Worm (Caenorhabditis elegans): ENCODE data around the gene smcl-1.

smcl-1 gene

DNA sequence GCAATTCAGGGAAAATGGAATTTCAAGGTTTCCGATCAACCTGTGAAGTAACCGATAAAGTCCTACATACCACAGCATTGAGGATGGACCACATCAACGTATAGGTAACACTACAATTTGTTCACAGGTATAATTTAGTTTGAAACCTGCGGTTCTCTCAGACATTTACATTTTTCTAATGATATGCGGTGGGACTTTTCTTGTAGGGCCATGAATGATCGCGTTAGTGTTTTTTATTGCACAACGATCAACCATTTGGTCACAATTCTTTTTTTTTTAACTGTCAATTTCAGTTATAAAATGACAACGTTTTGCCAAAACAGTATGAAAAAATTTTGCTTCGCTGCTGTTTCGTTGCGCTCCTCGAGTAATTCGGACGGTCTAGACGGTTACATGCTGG, 3.4 kb downstream of the smcl-1 start, which contains the start of gene C44C10.12:
Gene C44C10.12, plus strand, starts transcription at position 301 of the 400 bp plus-strand sequence.
- no peak for TF ChIP-seq T22C8.4 (GFP tag; IDR thresholded peaks at IDR 0.05)
- no peak for TF ChIP-seq cog-1 (tag; optimal IDR thresholded peaks at IDR 0.05)
- no peak for TF ChIP-seq ztf-23 (GFP tag; IDR thresholded peaks at IDR 0.05)
- no peak for TF ChIP-seq tab-1 (GFP tag; IDR thresholded peaks at IDR 0.05)
- TF ChIP-seq ref-1 (GFP tag; conservative IDR thresholded peaks at IDR 0.05): no peak

DNA sequence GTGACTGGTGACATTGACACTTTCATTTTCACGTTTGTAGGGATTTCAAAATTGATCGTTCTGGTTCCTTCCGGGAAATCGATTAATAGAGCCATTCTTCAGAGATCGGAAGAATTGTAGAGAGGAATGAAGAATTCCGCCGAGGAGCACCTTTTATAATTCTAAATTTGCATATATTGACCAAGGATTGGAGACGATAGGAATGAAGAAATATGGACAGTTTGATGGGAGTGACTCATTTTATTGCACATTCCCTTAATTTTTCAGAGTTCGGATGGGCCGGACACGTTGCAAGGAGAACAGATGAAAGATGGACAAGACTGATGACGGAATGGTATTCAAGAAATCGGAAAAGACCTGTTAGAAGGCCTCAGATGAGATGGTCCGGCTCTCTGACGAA, 7.0 kb downstream of the smcl-1 start, which contains the start of gene C44C10.15:
Gene C44C10.15, minus strand, starts transcription at position 101 of the 400 bp plus-strand sequence.
- TF ChIP-seq ztf-23 (GFP tag; IDR thresholded peaks at IDR 0.05) (no peak), ztf-29 (GFP tag; IDR thresholded peaks at IDR 0.05) (no peak), cog-1 (tag; optimal IDR thresholded peaks at IDR 0.05) (no peak), ref-1 (GFP tag; conservative IDR thresholded peaks at IDR 0.05) (no peak), flt-1 (GFP tag; IDR thresholded peaks at IDR 0.05) (no peak), klf-2 (GFP tag; conservative IDR thresholded peaks at IDR 0.05) (no peak), tab-1 (GFP tag; IDR thresholded peaks at IDR 0.05) (no peak), T22C8.4 (GFP tag; IDR thresholded peaks at IDR 0.05) (no peak), med-1 (GFP tag; optimal IDR thresholded peaks at IDR 0.05; ENCODE audit: insufficient read depth) (no peak)

DNA sequence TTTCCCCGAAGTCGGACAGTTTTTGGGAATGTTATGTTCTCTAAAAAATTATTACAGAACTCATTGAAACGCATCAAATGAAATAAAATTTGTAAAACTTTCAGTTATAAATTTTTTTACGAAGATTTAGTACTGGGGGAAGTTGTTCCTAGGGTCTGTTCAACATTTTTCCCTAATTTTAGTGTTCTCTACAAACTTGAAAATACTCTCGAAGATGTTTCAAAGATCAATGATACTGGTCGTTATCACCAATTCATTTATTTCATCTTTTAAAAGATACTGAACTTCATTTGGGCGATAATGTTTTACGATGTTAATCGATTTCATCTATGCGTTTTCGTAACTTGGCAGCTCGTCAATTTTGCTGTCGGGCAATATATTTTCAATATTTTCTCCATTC, 9.0 kb downstream of the smcl-1 start, which contains the start of gene C44C10.3:
Gene C44C10.3, plus strand, starts transcription at position 301 of the 400 bp plus-strand sequence.
- TF ChIP-seq ztf-23 (GFP tag; IDR thresholded peaks at IDR 0.05) (no peak), med-1 (GFP tag; optimal IDR thresholded peaks at IDR 0.05; ENCODE audit: insufficient read depth) (no peak), ztf-29 (GFP tag; IDR thresholded peaks at IDR 0.05) (no peak), tab-1 (GFP tag; IDR thresholded peaks at IDR 0.05) (no peak), ref-1 (GFP tag; conservative IDR thresholded peaks at IDR 0.05) (no peak), T22C8.4 (GFP tag; IDR thresholded peaks at IDR 0.05) (no peak), cog-1 (tag; optimal IDR thresholded peaks at IDR 0.05) (no peak), flt-1 (GFP tag; IDR thresholded peaks at IDR 0.05) (no peak), klf-2 (GFP tag; conservative IDR thresholded peaks at IDR 0.05) (no peak)

DNA sequence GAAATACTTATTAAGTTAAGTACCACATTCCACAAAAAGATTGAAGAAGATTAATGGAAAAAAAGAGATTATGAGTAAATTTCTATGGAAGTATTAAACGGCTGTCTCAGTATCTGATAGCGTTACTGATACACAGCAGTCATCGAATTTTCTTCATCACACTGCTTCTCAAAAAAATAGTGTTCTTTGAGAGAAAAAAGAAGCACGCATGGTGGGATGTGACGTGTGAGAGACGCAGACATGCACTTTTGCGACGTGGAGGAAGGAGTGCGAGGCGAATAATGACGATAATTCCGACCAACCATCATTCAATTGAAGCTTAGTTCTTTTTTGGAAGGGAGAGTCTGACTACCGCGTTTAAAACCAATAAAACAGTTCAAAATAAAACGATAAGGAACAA, 17.0 kb downstream of the smcl-1 start, which contains the start of gene C44C10.11:
Gene C44C10.11, minus strand, starts transcription at position 115 of the 400 bp plus-strand sequence.
- TF ChIP-seq ref-1 (GFP tag; conservative IDR thresholded peaks at IDR 0.05): no peak
- TF ChIP-seq T22C8.4 (GFP tag; IDR thresholded peaks at IDR 0.05): no peak
- no peak for TF ChIP-seq flt-1 (GFP tag; IDR thresholded peaks at IDR 0.05)
- no peak for TF ChIP-seq ztf-29 (GFP tag; IDR thresholded peaks at IDR 0.05)
- TF ChIP-seq tab-1 (GFP tag; IDR thresholded peaks at IDR 0.05): no peak
- no peak for TF ChIP-seq ztf-23 (GFP tag; IDR thresholded peaks at IDR 0.05)
- no peak for TF ChIP-seq med-1 (GFP tag; optimal IDR thresholded peaks at IDR 0.05; ENCODE audit: insufficient read depth)
- TF ChIP-seq cog-1 (tag; optimal IDR thresholded peaks at IDR 0.05): no peak
- TF ChIP-seq klf-2 (GFP tag; conservative IDR thresholded peaks at IDR 0.05): no peak

DNA sequence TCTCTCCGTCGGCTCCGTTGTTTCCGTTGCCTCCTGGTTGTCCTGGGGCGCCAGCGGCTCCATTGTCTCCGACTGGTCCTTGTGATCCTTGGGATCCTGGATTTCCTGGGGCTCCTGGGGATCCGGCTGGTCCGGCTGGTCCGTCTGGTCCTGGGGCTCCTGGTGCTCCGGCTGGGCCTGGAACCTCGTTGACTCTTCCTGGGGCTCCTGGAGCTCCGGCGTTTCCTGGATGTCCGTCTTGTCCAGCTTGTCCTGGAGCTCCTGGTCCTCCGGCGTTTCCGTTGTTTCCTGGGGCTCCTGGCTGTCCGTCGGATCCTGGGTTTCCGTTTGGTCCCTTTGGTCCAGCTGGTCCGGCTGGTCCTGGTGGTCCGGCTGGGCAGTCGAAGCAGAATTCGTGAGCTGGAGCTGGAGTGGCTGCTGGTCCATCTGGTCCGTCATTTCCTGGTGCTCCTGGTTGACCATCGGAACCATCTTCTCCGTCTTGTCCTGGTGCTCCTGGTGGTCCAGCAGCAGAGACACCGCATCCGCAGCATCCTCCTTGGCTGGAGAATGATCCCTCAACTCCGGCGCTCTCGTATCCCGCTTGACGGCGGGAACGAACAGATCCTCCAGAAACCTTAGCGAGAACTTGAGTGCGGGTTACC, 18.3 kb downstream of the smcl-1 start:
- no peak for TF ChIP-seq ztf-29 (GFP tag; IDR thresholded peaks at IDR 0.05)
- no peak for TF ChIP-seq cog-1 (tag; optimal IDR thresholded peaks at IDR 0.05)
- no peak for TF ChIP-seq klf-2 (GFP tag; conservative IDR thresholded peaks at IDR 0.05)
- TF ChIP-seq ztf-23 (GFP tag; IDR thresholded peaks at IDR 0.05): no peak
- no peak for TF ChIP-seq T22C8.4 (GFP tag; IDR thresholded peaks at IDR 0.05)
- TF ChIP-seq tab-1 (GFP tag; IDR thresholded peaks at IDR 0.05): no peak
- no peak for TF ChIP-seq flt-1 (GFP tag; IDR thresholded peaks at IDR 0.05)
- no peak for TF ChIP-seq ref-1 (GFP tag; conservative IDR thresholded peaks at IDR 0.05)
- no peak for TF ChIP-seq med-1 (GFP tag; optimal IDR thresholded peaks at IDR 0.05; ENCODE audit: insufficient read depth)

DNA sequence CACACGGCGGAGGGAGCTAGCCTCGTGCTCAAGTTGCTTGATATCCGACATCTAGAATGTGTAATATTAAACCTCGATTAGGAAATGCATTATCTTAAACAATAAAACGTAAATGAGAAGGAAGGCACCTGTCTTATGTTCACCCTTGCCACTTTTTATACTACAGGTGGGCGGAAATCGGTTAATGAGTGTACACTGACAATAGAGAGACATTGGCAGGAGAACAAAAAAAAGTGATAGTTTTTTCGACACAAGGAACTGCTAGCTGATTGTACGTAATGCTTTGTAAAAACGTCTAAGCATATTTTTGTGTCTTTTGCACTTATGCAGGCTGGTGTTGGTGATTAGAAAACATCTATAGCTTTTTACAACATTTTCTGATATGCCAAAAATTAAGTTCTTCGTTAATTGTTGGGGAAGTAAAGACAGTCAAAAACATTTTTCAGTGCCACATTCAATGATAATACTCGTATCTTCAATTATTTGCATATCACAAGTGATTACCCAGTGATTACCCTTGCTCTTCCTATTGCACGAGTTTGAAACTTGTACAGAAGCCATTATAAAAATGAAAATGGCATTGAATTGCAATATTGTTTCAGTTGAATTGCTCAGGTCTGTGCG, 19.1 kb downstream of the smcl-1 start, which contains the start of gene col-180:
Gene col-180, minus strand, starts transcription at position 51 of the 624 bp plus-strand sequence.
- TF ChIP-seq T22C8.4 (GFP tag; IDR thresholded peaks at IDR 0.05): no peak
- TF ChIP-seq ref-1 (GFP tag; conservative IDR thresholded peaks at IDR 0.05): no peak
- no peak for TF ChIP-seq tab-1 (GFP tag; IDR thresholded peaks at IDR 0.05)
- TF ChIP-seq med-1 (GFP tag; optimal IDR thresholded peaks at IDR 0.05; ENCODE audit: insufficient read depth): no peak
- no peak for TF ChIP-seq ztf-23 (GFP tag; IDR thresholded peaks at IDR 0.05)
- no peak for TF ChIP-seq klf-2 (GFP tag; conservative IDR thresholded peaks at IDR 0.05)
- TF ChIP-seq flt-1 (GFP tag; IDR thresholded peaks at IDR 0.05): no peak
- TF ChIP-seq ztf-29 (GFP tag; IDR thresholded peaks at IDR 0.05): no peak
- TF ChIP-seq cog-1 (tag; optimal IDR thresholded peaks at IDR 0.05): no peak

DNA sequence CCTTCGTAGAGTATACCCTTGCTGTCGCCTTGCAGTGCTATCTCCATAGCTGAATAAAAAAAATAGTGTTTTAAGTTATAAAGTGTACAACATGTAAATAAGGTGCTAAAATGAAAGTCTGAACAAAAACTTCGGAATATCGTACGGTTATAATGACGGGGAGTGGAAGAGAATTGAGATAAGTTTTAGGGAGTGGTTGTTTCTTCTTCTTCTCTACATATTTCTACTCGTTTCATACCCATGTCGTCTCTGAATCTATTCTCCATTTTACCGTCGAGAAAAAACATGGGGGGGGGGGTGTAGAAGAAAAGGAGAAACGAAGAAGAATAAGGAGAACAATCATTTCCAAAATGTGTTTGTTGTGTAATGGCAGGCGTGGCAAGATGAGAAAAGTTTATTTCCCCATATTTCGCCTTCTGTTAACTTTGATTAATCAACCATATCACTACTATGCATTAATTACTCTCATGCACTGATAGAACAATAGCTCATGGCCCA, 23.2 kb downstream of the smcl-1 start, which contains the start of gene C44C10.9:
Gene C44C10.9, minus strand, starts transcription at position 51 of the 498 bp plus-strand sequence.
- TF ChIP-seq ztf-23 (GFP tag; IDR thresholded peaks at IDR 0.05) (no peak), klf-2 (GFP tag; conservative IDR thresholded peaks at IDR 0.05) (no peak), ztf-29 (GFP tag; IDR thresholded peaks at IDR 0.05) (no peak), cog-1 (tag; optimal IDR thresholded peaks at IDR 0.05) (no peak), med-1 (GFP tag; optimal IDR thresholded peaks at IDR 0.05; ENCODE audit: insufficient read depth) (no peak), ref-1 (GFP tag; conservative IDR thresholded peaks at IDR 0.05) (no peak)

DNA sequence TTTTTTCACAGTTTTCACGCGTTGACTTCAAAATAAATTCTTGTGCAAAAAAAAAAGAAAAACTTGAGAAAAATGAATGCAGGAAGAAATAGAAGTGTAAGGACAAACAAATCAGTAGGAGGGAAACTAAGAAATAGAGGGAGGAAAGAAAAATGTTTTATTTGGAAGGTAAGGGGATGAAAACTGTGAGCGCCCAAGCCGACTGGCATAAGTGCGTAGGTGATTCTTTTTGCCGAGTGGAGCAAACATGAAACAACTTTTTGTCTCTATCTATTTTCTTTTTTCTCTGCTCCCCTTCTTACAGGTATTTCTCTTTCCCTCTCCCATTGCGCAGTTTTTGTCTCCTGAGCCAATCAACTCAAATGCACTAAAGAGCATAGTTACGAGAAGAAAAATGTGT, 25.5 kb downstream of the smcl-1 start:
- TF ChIP-seq T22C8.4 (GFP tag; IDR thresholded peaks at IDR 0.05): no peak
- TF ChIP-seq med-1 (GFP tag; optimal IDR thresholded peaks at IDR 0.05; ENCODE audit: insufficient read depth): no peak
- TF ChIP-seq klf-2 (GFP tag; conservative IDR thresholded peaks at IDR 0.05): no peak
- no peak for TF ChIP-seq flt-1 (GFP tag; IDR thresholded peaks at IDR 0.05)
- TF ChIP-seq tab-1 (GFP tag; IDR thresholded peaks at IDR 0.05): no peak
- no peak for TF ChIP-seq ztf-29 (GFP tag; IDR thresholded peaks at IDR 0.05)
- TF ChIP-seq cog-1 (tag; optimal IDR thresholded peaks at IDR 0.05): no peak
- TF ChIP-seq ref-1 (GFP tag; conservative IDR thresholded peaks at IDR 0.05): no peak
- no peak for TF ChIP-seq ztf-23 (GFP tag; IDR thresholded peaks at IDR 0.05)

DNA sequence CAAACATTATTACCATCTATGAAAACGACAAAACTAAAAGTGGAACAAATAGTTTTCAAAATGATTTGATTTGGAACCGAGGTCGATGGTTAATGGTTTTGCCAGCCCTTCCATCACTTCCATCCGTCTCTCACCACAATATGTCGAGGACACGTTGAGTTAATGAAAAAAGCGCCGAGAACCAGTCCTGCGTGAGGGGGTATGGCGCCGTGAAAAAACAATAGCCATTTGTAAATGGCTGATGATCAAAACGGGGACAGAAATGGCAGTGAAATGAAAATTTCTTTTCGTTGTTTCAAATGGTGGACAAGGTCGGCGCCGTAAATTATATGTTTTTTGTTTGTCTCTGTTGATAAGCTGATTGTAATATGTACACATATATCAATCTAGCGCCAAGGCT, 26.8 kb downstream of the smcl-1 start:
- TF ChIP-seq cog-1 (tag; optimal IDR thresholded peaks at IDR 0.05) (no peak), ref-1 (GFP tag; conservative IDR thresholded peaks at IDR 0.05) (no peak), tab-1 (GFP tag; IDR thresholded peaks at IDR 0.05) (no peak), ztf-23 (GFP tag; IDR thresholded peaks at IDR 0.05) (no peak), med-1 (GFP tag; optimal IDR thresholded peaks at IDR 0.05; ENCODE audit: insufficient read depth) (no peak), klf-2 (GFP tag; conservative IDR thresholded peaks at IDR 0.05) (no peak), ztf-29 (GFP tag; IDR thresholded peaks at IDR 0.05) (no peak), flt-1 (GFP tag; IDR thresholded peaks at IDR 0.05) (no peak), T22C8.4 (GFP tag; IDR thresholded peaks at IDR 0.05) (no peak)

Data from whole organism, midembryonic.